Fruit fly (Drosophila melanogaster) whole organism, adult: ENCODE data around the gene CG16734.

Experiments used
- CG11617 ChIP-seq: fragments of 200-800 bp; sonication (Bioruptor generic); optimal IDR thresholded peaks from 2 replicates; lab custom pipeline; 2017; ENCODE audit warnings: mild to moderate bottlenecking, missing biosample characterization, missing genetic modification reagents, missing genetic modification characterization
- CG12768 ChIP-seq: fragments of 200-800 bp; sonication (Bioruptor generic); optimal IDR thresholded peaks from 2 replicates; lab custom pipeline; 2017; ENCODE audit warnings: missing biosample characterization, missing genetic modification characterization, mild to moderate bottlenecking, moderate library complexity, missing genetic modification reagents
- CG14711 ChIP-seq: fragments of 200-800 bp; sonication (Bioruptor generic); optimal IDR thresholded peaks from 2 replicates; lab custom pipeline; 2018; ENCODE audit warnings: missing biosample characterization, mild to moderate bottlenecking, missing genetic modification characterization, moderate library complexity
- CG1620 ChIP-seq: fragments of 200-800 bp; sonication (Bioruptor generic); optimal IDR thresholded peaks from 2 replicates; lab custom pipeline; 2016; ENCODE audit warnings: missing biosample characterization, missing genetic modification characterization
- CG33017 ChIP-seq: fragments of 200-800 bp; sonication (Bioruptor generic); optimal IDR thresholded peaks from 2 replicates; lab custom pipeline; 2018; ENCODE audit warnings: missing biosample characterization, mild to moderate bottlenecking, missing genetic modification characterization, moderate library complexity
- CG5204 ChIP-seq: fragments of 200-800 bp; sonication (Bioruptor generic); optimal IDR thresholded peaks from 2 replicates; lab custom pipeline; 2016; ENCODE audit warnings: missing biosample characterization, missing genetic modification characterization
- CG7045 ChIP-seq: fragments of 200-800 bp; sonication (Bioruptor generic); optimal IDR thresholded peaks from 2 replicates; lab custom pipeline; 2017; ENCODE audit warnings: missing biosample characterization, mild to moderate bottlenecking, missing genetic modification characterization
- CG7101 ChIP-seq: fragments of 200-800 bp; sonication (Bioruptor generic); optimal IDR thresholded peaks from 2 replicates; lab custom pipeline; 2018; ENCODE audit warnings: missing biosample characterization, mild to moderate bottlenecking, missing genetic modification characterization, moderate library complexity
- Clk ChIP-seq: fragments of 200-800 bp; sonication (Bioruptor generic); optimal IDR thresholded peaks from 2 replicates; lab custom pipeline; 2017; ENCODE audit warnings: missing biosample characterization, missing genetic modification characterization
- Crg-1 ChIP-seq: fragments of 200-800 bp; sonication (Bioruptor generic); optimal IDR thresholded peaks from 2 replicates; lab custom pipeline; 2016; ENCODE audit warnings: missing biosample characterization, missing genetic modification characterization
- Hr96 ChIP-seq: fragments of 200-800 bp; sonication (Bioruptor generic); optimal IDR thresholded peaks from 2 replicates; lab custom pipeline; 2016; ENCODE audit warnings: missing biosample characterization, missing genetic modification characterization
- Mnt ChIP-seq: fragments of 200-800 bp; sonication (Bioruptor generic); optimal IDR thresholded peaks from 2 replicates; lab custom pipeline; 2016; ENCODE audit warnings: missing biosample characterization, mild to moderate bottlenecking, missing genetic modification characterization
- bab1 ChIP-seq: fragments of 200-800 bp; sonication (Bioruptor generic); optimal IDR thresholded peaks from 3 replicates; lab custom pipeline; 2019; ENCODE audit warnings: missing biosample characterization, mild to moderate bottlenecking, missing genetic modification characterization, moderate library complexity
- cic ChIP-seq: fragments of 200-800 bp; sonication (Bioruptor generic); optimal IDR thresholded peaks from 2 replicates; lab custom pipeline; 2017; ENCODE audit warnings: missing biosample characterization, mild to moderate bottlenecking, missing genetic modification characterization, moderate library complexity
- cnc ChIP-seq, 2 experiments: fragments of >200 bp; optimal IDR thresholded peaks; 2 replicates each; lab custom pipeline; 2017
- kay ChIP-seq: fragments of 200-800 bp; sonication (Bioruptor generic); peaks from one replicate; lab custom pipeline; 2016; ENCODE audit warnings: missing biosample characterization, missing genetic modification characterization, borderline replicate concordance
- ovo ChIP-seq: fragments of 200-800 bp; sonication (Bioruptor generic); optimal IDR thresholded peaks from 2 replicates; lab custom pipeline; 2016; ENCODE audit warnings: missing biosample characterization, missing genetic modification characterization
- pad ChIP-seq: fragments of 200-800 bp; sonication (Bioruptor generic); optimal IDR thresholded peaks from 3 replicates; lab custom pipeline; 2017; ENCODE audit warnings: missing biosample characterization, missing genetic modification characterization, mild to moderate bottlenecking, moderate library complexity, missing genetic modification reagents
- tj ChIP-seq: fragments of 200-800 bp; sonication (Bioruptor generic); optimal IDR thresholded peaks from 3 replicates; lab custom pipeline; 2017; ENCODE audit warnings: missing biosample characterization, mild to moderate bottlenecking, missing genetic modification characterization, moderate library complexity
- toe ChIP-seq: fragments of 200-800 bp; sonication (Bioruptor generic); optimal IDR thresholded peaks from 2 replicates; lab custom pipeline; 2016; ENCODE audit warnings: missing biosample characterization, missing genetic modification characterization

The CG16734 gene

dm6 chr3R:9229996-9230601, 24.8 kb upstream of the CG16734 start:
- no peak for TF ChIP-seq cic (GFP tag; lab: Kevin White, UChicago)
- TF ChIP-seq bab1: peak; percentile 46
- no peak for TF ChIP-seq tj (GFP tag; lab: Kevin White, UChicago)
- TF ChIP-seq CG7101 (tag; lab: Kevin White, UChicago): no peak
- TF ChIP-seq pad: no peak
- no peak for TF ChIP-seq cnc (optimal IDR thresholded peaks at IDR 0.05; lab: Kevin White, UChicago)

- TF ChIP-seq tj (GFP tag; lab: Kevin White, UChicago) (no peak), cnc (optimal IDR thresholded peaks at IDR 0.05; lab: Kevin White, UChicago) (no peak), CG12768 (GFP tag; lab: Kevin White, UChicago) (no peak), CG5204 (GFP tag; lab: Kevin White, UChicago) (no peak), Crg-1 (GFP tag; lab: Kevin White, UChicago) (no peak), CG33017 (no peak), bab1 (no peak), CG7045 (GFP tag; lab: Kevin White, UChicago) (no peak), pad (no peak), cic (GFP tag; lab: Kevin White, UChicago) (no peak), Mnt (no peak), CG14711 (tag; lab: Kevin White, UChicago) (no peak), toe (GFP tag; lab: Kevin White, UChicago) (no peak)
Observed at dm6 chr3R:9232346-9232745, 22.5 kb upstream of the CG16734 start.

dm6 chr3R:9233763-9234162, 21.1 kb upstream of the CG16734 start:
- TF ChIP-seq CG5204 (GFP tag; lab: Kevin White, UChicago) (no peak), CG7045 (GFP tag; lab: Kevin White, UChicago) (no peak), toe (GFP tag; lab: Kevin White, UChicago) (no peak), CG33017 (no peak), pad (no peak), CG14711 (tag; lab: Kevin White, UChicago) (no peak), ovo (no peak), CG12768 (GFP tag; lab: Kevin White, UChicago) (no peak), CG1620 (GFP tag; lab: Kevin White, UChicago) (no peak), Mnt (no peak), CG11617 (GFP tag; lab: Kevin White, UChicago) (no peak), kay (GFP tag; lab: Kevin White, UChicago) (no peak), bab1 (no peak), tj (GFP tag; lab: Kevin White, UChicago) (no peak), Hr96 (GFP tag; lab: Kevin White, UChicago) (no peak), CG7101 (tag; lab: Kevin White, UChicago) (no peak), cic (GFP tag; lab: Kevin White, UChicago) (no peak)

- TF ChIP-seq ovo (no peak), bab1 (no peak), kay (GFP tag; lab: Kevin White, UChicago) (no peak), CG11617 (GFP tag; lab: Kevin White, UChicago) (no peak), CG7101 (tag; lab: Kevin White, UChicago) (no peak), Clk (GFP tag; lab: Kevin White, UChicago) (no peak), cic (GFP tag; lab: Kevin White, UChicago) (no peak), CG14711 (tag; lab: Kevin White, UChicago) (no peak), tj (GFP tag; lab: Kevin White, UChicago) (no peak), CG33017 (no peak), CG1620 (GFP tag; lab: Kevin White, UChicago) (no peak), Crg-1 (GFP tag; lab: Kevin White, UChicago) (no peak), cnc (optimal IDR thresholded peaks at IDR 0.05; lab: Kevin White, UChicago) (no peak), toe (GFP tag; lab: Kevin White, UChicago) (no peak), pad (no peak), Mnt (no peak), CG7045 (GFP tag; lab: Kevin White, UChicago) (no peak), CG5204 (GFP tag; lab: Kevin White, UChicago) (no peak), CG12768 (GFP tag; lab: Kevin White, UChicago) (no peak)
Observed at dm6 chr3R:9234756-9235255, 20.0 kb upstream of the CG16734 start.

- TF ChIP-seq kay (GFP tag; lab: Kevin White, UChicago): no peak
- peak; percentile 38 for TF ChIP-seq pad
Observed at dm6 chr3R:9236070-9236492, 18.8 kb upstream of the CG16734 start.

DNA sequence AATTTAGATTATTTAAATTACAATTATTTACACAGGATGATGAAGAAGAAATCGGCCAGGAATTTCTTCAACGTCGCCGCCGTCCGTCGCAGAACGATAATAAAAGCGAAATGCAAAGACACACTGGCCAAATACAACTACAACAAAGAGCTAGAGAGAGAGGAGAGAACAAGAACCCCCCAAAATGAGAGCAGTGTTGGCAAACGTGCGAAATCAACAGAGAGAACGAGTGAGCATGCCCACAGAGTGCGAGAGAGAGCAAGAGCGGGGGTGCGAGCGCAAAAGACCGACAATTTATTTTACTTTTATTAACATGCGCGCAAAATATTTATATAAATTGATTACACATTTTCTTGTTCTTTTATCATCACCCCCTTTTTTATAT, 18.0 kb upstream of the CG16734 start:
- TF ChIP-seq CG11617 (GFP tag; lab: Kevin White, UChicago) (no peak), tj (GFP tag; lab: Kevin White, UChicago) (peak; percentile 7), bab1 (peak; percentile 8), kay (GFP tag; lab: Kevin White, UChicago) (peak; percentile 71), CG33017 (peak; percentile 76), toe (GFP tag; lab: Kevin White, UChicago) (peak; percentile 54), ovo (peak; percentile 30), pad (peak; percentile 59), cic (GFP tag; lab: Kevin White, UChicago) (no peak), Hr96 (GFP tag; lab: Kevin White, UChicago) (peak; percentile 17), Crg-1 (GFP tag; lab: Kevin White, UChicago) (peak; percentile 31), CG14711 (tag; lab: Kevin White, UChicago) (peak; percentile 29), CG1620 (GFP tag; lab: Kevin White, UChicago) (peak; percentile 29), CG7101 (tag; lab: Kevin White, UChicago) (peak; percentile 64), CG7045 (GFP tag; lab: Kevin White, UChicago) (peak; percentile 41), Mnt (peak; percentile 75), Clk (GFP tag; lab: Kevin White, UChicago) (peak; percentile 62), CG5204 (GFP tag; lab: Kevin White, UChicago) (no peak), CG12768 (GFP tag; lab: Kevin White, UChicago) (peak; percentile 87), cnc (optimal IDR thresholded peaks at IDR 0.05; lab: Kevin White, UChicago) (no peak)
